Fruit fly (Drosophila melanogaster): ENCODE measurements around the gene CG7573.

The CG7573 gene

DNA sequence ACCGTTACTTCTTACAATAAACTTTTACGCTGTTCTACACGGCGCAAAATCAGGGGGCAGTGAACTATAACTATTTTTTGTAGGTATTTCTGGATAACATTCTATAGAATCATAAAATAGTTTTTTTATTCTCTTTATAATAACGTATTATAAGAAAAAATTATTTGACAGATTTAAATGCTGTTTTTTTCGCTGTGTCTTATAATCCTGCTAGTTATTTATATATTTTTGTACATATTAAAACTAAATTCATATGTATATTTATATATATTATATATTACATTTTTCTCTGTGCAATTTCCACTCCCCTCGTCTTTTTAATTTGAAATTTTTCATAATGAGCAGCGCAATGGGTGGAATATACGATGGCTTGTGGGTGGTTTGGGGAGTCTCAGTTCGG lies 819 bp upstream of the CG7573 start (continued):
- TF ChIP-seq CG6254 (GFP tag; optimal IDR thresholded peaks at IDR 0.05) (peak; percentile 33), sim (GFP tag; IDR thresholded peaks at IDR 0.05) (0 out of 2 replicates have a peak, but pooled peaks have one; percentile 8), CoRest (tag; optimal IDR thresholded peaks at IDR 0.05) (peak; percentile 12), CG13775 (GFP tag; optimal IDR thresholded peaks at IDR 0.05) (peak; percentile 11), tgo (GFP tag; IDR thresholded peaks at IDR 0.05) (peak; percentile 16; the same call in 1 of the 3 replicates), CG8924 (tag; optimal IDR thresholded peaks at IDR 0.05) (peak; percentile 41), D (optimal IDR thresholded peaks at IDR 0.05) (no peak), D (GFP tag; optimal IDR thresholded peaks at IDR 0.05) (no peak), repo (GFP tag; optimal IDR thresholded peaks at IDR 0.05) (no peak), dmrt11E (tag; optimal IDR thresholded peaks at IDR 0.05) (peak; percentile 18), Hr51 (GFP tag; optimal IDR thresholded peaks at IDR 0.05) (peak in 1 of 2 experiments; percentile 30), CG7839 (tag; optimal IDR thresholded peaks at IDR 0.05) (peak; percentile 53), CG17829 (tag; optimal IDR thresholded peaks at IDR 0.05) (peak; percentile 48), CG17361 (GFP tag; IDR thresholded peaks at IDR 0.05) (peak; percentile 46; the same call in 1 of the 3 replicates), phol (tag; optimal IDR thresholded peaks at IDR 0.05) (peak; percentile 35), Sox102F (GFP tag; optimal IDR thresholded peaks at IDR 0.05) (peak; percentile 42), CG4424 (GFP tag; optimal IDR thresholded peaks at IDR 0.05) (no peak), CG3065 (GFP tag; optimal IDR thresholded peaks at IDR 0.05) (no peak), CG15269 (tag; optimal IDR thresholded peaks at IDR 0.05) (peak; percentile 1), CG7556 (GFP tag; optimal IDR thresholded peaks at IDR 0.05) (peak; percentile 41), CG18599 (GFP tag; optimal IDR thresholded peaks at IDR 0.05) (peak; percentile 45), CG9727 (GFP tag; optimal IDR thresholded peaks at IDR 0.05) (peak; percentile 11), CG4707 (GFP tag; optimal IDR thresholded peaks at IDR 0.05) (no peak), gsb (GFP tag; IDR thresholded peaks at IDR 0.05) (no peak), Blimp-1 (GFP tag; optimal IDR thresholded peaks at IDR 0.05) (peak; percentile 43), dmrt99B (tag; optimal IDR thresholded peaks at IDR 0.05) (peak; percentile 40), CG14050 (GFP tag; IDR thresholded peaks at IDR 0.05) (no peak), lab (GFP tag; optimal IDR thresholded peaks at IDR 0.05) (peak; percentile 37), slbo (GFP tag; IDR thresholded peaks at IDR 0.05) (0 out of 2 replicates have a peak, but pooled peaks have one; percentile 3), Meics (GFP tag; optimal IDR thresholded peaks at IDR 0.05) (peak; percentile 22)

dm6 chr3L:11312698-11313097 lies 1.2 kb downstream of the CG7573 start:
- TF ChIP-seq Ada2b (GFP tag; IDR thresholded peaks at IDR 0.05) (no peak), mirr (GFP tag; optimal IDR thresholded peaks at IDR 0.05) (no peak), chm (GFP tag; IDR thresholded peaks at IDR 0.05) (0 out of 2 replicates have a peak, but pooled peaks have one; percentile 50), Med (GFP tag) (peak; percentile 75), fru (optimal IDR thresholded peaks at IDR 0.05) (no peak), ase (GFP tag; IDR thresholded peaks at IDR 0.05) (0 out of 3 replicates have a peak, but pooled peaks have one; percentile 26)

DNA sequence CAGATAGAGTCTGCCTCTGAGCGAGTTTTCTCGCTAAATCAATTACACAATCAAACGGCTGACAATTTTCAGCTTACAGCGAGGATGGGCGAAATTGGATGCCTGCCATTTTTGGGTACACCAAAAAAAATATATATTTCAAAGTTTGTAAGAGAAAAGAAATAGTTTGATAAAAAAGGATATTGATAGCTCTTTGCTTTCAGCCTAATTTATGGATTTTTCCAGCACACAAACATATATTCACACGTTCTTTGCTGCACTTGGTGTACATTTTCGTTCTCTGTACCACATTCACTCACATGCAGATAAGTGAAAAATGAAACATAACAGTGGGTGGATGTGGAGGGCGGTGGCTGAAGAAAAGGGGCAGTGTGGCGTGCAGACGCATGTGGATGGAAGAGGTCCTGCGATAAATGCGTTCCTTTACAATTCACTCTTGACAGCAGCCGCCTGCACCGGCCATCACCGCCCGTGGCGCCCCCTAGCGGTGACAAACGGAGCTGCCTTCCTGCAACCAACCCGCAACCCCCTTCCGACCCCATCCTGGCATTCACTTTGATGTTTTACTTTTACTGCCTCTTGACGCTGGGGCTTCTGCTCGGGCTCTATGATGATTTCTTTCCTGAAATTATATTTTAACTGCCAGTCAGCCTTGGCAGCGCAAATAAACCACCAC lies 3.5 kb downstream of the CG7573 start:
- TF ChIP-seq tup (GFP tag; optimal IDR thresholded peaks at IDR 0.05) (no peak), bowl (GFP tag; IDR thresholded peaks at IDR 0.05) (no peak), CG5245 (GFP tag; optimal IDR thresholded peaks at IDR 0.05) (no peak), CG17912 (GFP tag; optimal IDR thresholded peaks at IDR 0.05) (no peak), Neu2 (GFP tag; optimal IDR thresholded peaks at IDR 0.05; ENCODE audit: borderline replicate concordance) (no peak), sisA (GFP tag; IDR thresholded peaks at IDR 0.05) (peak; percentile 30; the same call in 1 of the 2 replicates), CG14050 (GFP tag; IDR thresholded peaks at IDR 0.05) (no peak), sens (GFP tag) (peak; percentile 77), CG32772 (GFP tag; IDR thresholded peaks at IDR 0.05) (no peak), Hr78 (GFP tag; optimal IDR thresholded peaks at IDR 0.05) (no peak), en (GFP tag; optimal IDR thresholded peaks at IDR 0.05) (no peak), Deaf1 (tag; optimal IDR thresholded peaks at IDR 0.05) (no peak), CG9727 (GFP tag; optimal IDR thresholded peaks at IDR 0.05) (no peak), HLH4C (GFP tag; IDR thresholded peaks at IDR 0.05; ENCODE audit: partially characterized antibody) (no peak)

Data from whole organism, embryonic.